Worm (Caenorhabditis elegans) whole organism, L1 larva: ENCODE results near the gene eng-1.
A peak's percentile ranks its signal among the peaks of the same experiment; 100 is the strongest.

Source experiments
- C16A3.4 ChIP-seq: fragments of 150-350 bp; optimal IDR thresholded peaks from 2 replicates; lab custom pipeline; 2014; ENCODE audit warnings: missing biosample characterization, missing genetic modification characterization
- C34B4.2 ChIP-seq: sonication (generic microtip); optimal IDR thresholded peaks from 2 replicates; lab custom pipeline; 2017; ENCODE audit warnings: mild to moderate bottlenecking, missing genetic modification characterization, missing compliant biosample characterization
- F16B12.6 ChIP-seq: fragments of 150-350 bp; optimal IDR thresholded peaks from 2 replicates; lab custom pipeline; 2014; ENCODE audit warnings: missing biosample characterization, missing genetic modification characterization
- aha-1 ChIP-seq: fragments of 150-350 bp; optimal IDR thresholded peaks from 2 replicates; lab custom pipeline; 2014; ENCODE audit warnings: missing biosample characterization, missing genetic modification characterization
- aly-2 ChIP-seq: fragments of 150-350 bp; optimal IDR thresholded peaks from 2 replicates; lab custom pipeline; 2014; ENCODE audit warnings: missing biosample characterization, missing genetic modification characterization
- ceh-63 ChIP-seq: fragments of 200-800 bp; sonication (Bioruptor generic); optimal IDR thresholded peaks from 2 replicates; lab custom pipeline; 2018; ENCODE audit warnings: mild to moderate bottlenecking, missing genetic modification characterization, missing compliant biosample characterization
- ceh-8 ChIP-seq: fragments of 200-800 bp; sonication (Bioruptor generic); optimal IDR thresholded peaks from 2 replicates; lab custom pipeline; 2018; ENCODE audit warnings: mild to moderate bottlenecking, missing genetic modification characterization, moderate library complexity, missing compliant biosample characterization
- ceh-82 ChIP-seq, 3 experiments: fragments of 150-350 bp in 1 of 3; sonication (generic microtip) in 2 of 3; optimal IDR thresholded peaks; 2 replicates each; lab custom pipeline; 2014 to 2017; ENCODE audit warnings: missing biosample characterization in 3 of 3, missing genetic modification characterization in 3 of 3
- ceh-88 ChIP-seq: fragments of 200-800 bp; sonication (Bioruptor generic); IDR thresholded peaks from 2 replicates; pipeline ENCODE4 v1.3.6; 2022; ENCODE audit warnings: missing genetic modification characterization, missing compliant biosample characterization
- dpl-1 ChIP-seq, 3 experiments: fragments of 150-350 bp in 2 of 3; sonication (generic microtip) in 1 of 3; optimal IDR thresholded peaks; 2 replicates each; lab custom pipeline; 2014 to 2017; ENCODE audit warnings: missing biosample characterization in 3 of 3, missing genetic modification characterization in 3 of 3, missing genetic modification reagents in 3 of 3
- efl-1 ChIP-seq, 4 experiments: fragments of 150-350 bp; optimal IDR thresholded peaks in 3 of 4; peaks in 1 of 4; 1 replicate in 1 of 4; 2 replicates in 3 of 4; lab custom pipeline; 2014; ENCODE audit warnings: missing biosample characterization in 2 of 4, missing genetic modification characterization in 2 of 4, missing genetic modification reagents in 2 of 4
- egl-27 ChIP-seq, 2 experiments: fragments of 150-350 bp in 1 of 2; sonication (generic microtip); optimal IDR thresholded peaks; 3 replicates each; lab custom pipeline; 2017 to 2018; ENCODE audit warnings: missing biosample characterization in 2 of 2, missing genetic modification characterization in 2 of 2, missing genetic modification reagents in 2 of 2
- elt-2 ChIP-seq: sonication (generic microtip); optimal IDR thresholded peaks from 2 replicates; lab custom pipeline; 2016; ENCODE audit warnings: missing genetic modification characterization, mild to moderate bottlenecking, inconsistent platforms, missing compliant biosample characterization, missing genetic modification reagents
- elt-3 ChIP-seq, 6 experiments: fragments of 150-350 bp in 1 of 6; sonication (generic microtip); optimal IDR thresholded peaks; 2 replicates each; lab custom pipeline; 2017 to 2018; ENCODE audit warnings: missing biosample characterization in 6 of 6, missing genetic modification characterization in 6 of 6, inconsistent platforms in 1 of 6
- ets-5 ChIP-seq: fragments of 200-800 bp; sonication (Bioruptor generic); IDR thresholded peaks from 2 replicates; pipeline ENCODE4 v1.3.6; 2022; ENCODE audit warnings: missing genetic modification characterization, missing compliant biosample characterization
- fkh-10 ChIP-seq: sonication (generic microtip); optimal IDR thresholded peaks from 2 replicates; lab custom pipeline; 2017; ENCODE audit warnings: missing biosample characterization, missing genetic modification reagents, missing genetic modification characterization
- fkh-4 ChIP-seq: sonication (generic microtip); optimal IDR thresholded peaks from 2 replicates; lab custom pipeline; 2016; ENCODE audit warnings: missing compliant biosample characterization, missing genetic modification characterization, borderline replicate concordance
- fkh-8 ChIP-seq: sonication (generic microtip); optimal IDR thresholded peaks from 2 replicates; lab custom pipeline; 2016; ENCODE audit warnings: mild to moderate bottlenecking, missing genetic modification characterization, missing compliant biosample characterization
- fos-1 ChIP-seq: fragments of 150-350 bp; optimal IDR thresholded peaks from 2 replicates; lab custom pipeline; 2014; ENCODE audit warnings: missing biosample characterization, missing genetic modification characterization
- hlh-17 ChIP-seq: fragments of 200-800 bp; sonication (Bioruptor generic); optimal IDR thresholded peaks from 2 replicates; lab custom pipeline; 2018; ENCODE audit warnings: missing genetic modification characterization, mild to moderate bottlenecking, missing compliant biosample characterization, moderate library complexity, borderline replicate concordance
- hlh-4 ChIP-seq: sonication (generic microtip); optimal IDR thresholded peaks from 2 replicates; lab custom pipeline; 2016; ENCODE audit warnings: mild to moderate bottlenecking, missing genetic modification characterization, missing compliant biosample characterization
- hpl-2 ChIP-seq: fragments of 150-350 bp; optimal IDR thresholded peaks from 2 replicates; lab custom pipeline; 2014; ENCODE audit warnings: missing biosample characterization, missing genetic modification reagents, missing genetic modification characterization
- isw-1 ChIP-seq: fragments of 200-800 bp; sonication (Bioruptor generic); IDR thresholded peaks from 2 replicates; pipeline ENCODE4 v1.3.6; 2022; ENCODE audit warnings: missing genetic modification characterization, missing compliant biosample characterization
- jun-1 ChIP-seq: fragments of 150-350 bp; optimal IDR thresholded peaks from 2 replicates; lab custom pipeline; 2014; ENCODE audit warnings: missing biosample characterization, missing genetic modification reagents, missing genetic modification characterization
- lin-14 ChIP-seq: fragments of 200-800 bp; sonication (Bioruptor generic); optimal IDR thresholded peaks from 2 replicates; lab custom pipeline; 2018; ENCODE audit warnings: mild to moderate bottlenecking, missing genetic modification characterization, moderate library complexity, missing compliant biosample characterization
- lin-15B ChIP-seq: fragments of 150-350 bp; sonication (generic microtip); optimal IDR thresholded peaks from 3 replicates; lab custom pipeline; 2014; ENCODE audit warnings: missing biosample characterization, missing genetic modification characterization
- lin-39 ChIP-seq: fragments of 150-350 bp; optimal IDR thresholded peaks from 2 replicates; lab custom pipeline; 2014; ENCODE audit warnings: missing biosample characterization, missing genetic modification reagents, missing genetic modification characterization
- lsy-2 ChIP-seq, 2 experiments: fragments of 150-350 bp; optimal IDR thresholded peaks; 2 replicates each; lab custom pipeline; 2014; ENCODE audit warnings: missing biosample characterization in 2 of 2, missing genetic modification characterization in 2 of 2
- mab-9 ChIP-seq: fragments of 200-800 bp; sonication (Bioruptor generic); IDR thresholded peaks from 2 replicates; pipeline ENCODE4 v1.3.6; 2022; ENCODE audit warnings: missing genetic modification reagents, missing genetic modification characterization, missing compliant biosample characterization
- mef-2 ChIP-seq: fragments of 150-350 bp; optimal IDR thresholded peaks from 2 replicates; lab custom pipeline; 2014; ENCODE audit warnings: missing biosample characterization, missing genetic modification characterization
- nhr-12 ChIP-seq: sonication (generic microtip); optimal IDR thresholded peaks from 2 replicates; lab custom pipeline; 2017; ENCODE audit warnings: missing biosample characterization, missing genetic modification characterization
- nhr-28 ChIP-seq: fragments of 150-350 bp; optimal IDR thresholded peaks from 2 replicates; lab custom pipeline; 2014; ENCODE audit warnings: missing biosample characterization, missing genetic modification characterization
- nhr-47 ChIP-seq: sonication (generic microtip); optimal IDR thresholded peaks from 2 replicates; lab custom pipeline; 2016; ENCODE audit warnings: mild to moderate bottlenecking, missing genetic modification characterization, moderate library complexity, missing compliant biosample characterization
- nhr-71 ChIP-seq: sonication (generic microtip); optimal IDR thresholded peaks from 2 replicates; lab custom pipeline; 2016; ENCODE audit warnings: mild to moderate bottlenecking, missing genetic modification characterization, moderate library complexity, missing compliant biosample characterization
- nhr-84 ChIP-seq: sonication (generic microtip); optimal IDR thresholded peaks from 2 replicates; lab custom pipeline; 2017; ENCODE audit warnings: missing biosample characterization, missing genetic modification characterization
- nhr-85 ChIP-seq: sonication (generic microtip); peaks from one replicate; lab custom pipeline; 2016; ENCODE audit warnings: missing genetic modification characterization, inconsistent platforms, missing compliant biosample characterization
- nhr-90 ChIP-seq: sonication (generic microtip); optimal IDR thresholded peaks from 2 replicates; lab custom pipeline; 2016; ENCODE audit warnings: mild to moderate bottlenecking, missing genetic modification characterization, missing compliant biosample characterization; ENCODE audit not compliant: poor library complexity
- pqm-1 ChIP-seq: sonication (generic microtip); optimal IDR thresholded peaks from 3 replicates; lab custom pipeline; 2017; ENCODE audit warnings: missing biosample characterization, missing genetic modification characterization
- skn-1 ChIP-seq: fragments of 150-350 bp; optimal IDR thresholded peaks from 2 replicates; lab custom pipeline; 2014; ENCODE audit warnings: missing biosample characterization, missing genetic modification characterization
- snpc-4 ChIP-seq: fragments of 150-350 bp; optimal IDR thresholded peaks from 2 replicates; lab custom pipeline; 2014; ENCODE audit warnings: missing biosample characterization, missing genetic modification characterization
- snu-23 ChIP-seq: sonication (generic microtip); optimal IDR thresholded peaks from 2 replicates; lab custom pipeline; 2016; ENCODE audit warnings: missing genetic modification characterization, missing compliant biosample characterization
- sptf-1 ChIP-seq: fragments of 150-350 bp; optimal IDR thresholded peaks from 2 replicates; lab custom pipeline; 2014; ENCODE audit warnings: missing biosample characterization, missing genetic modification characterization
- sup-37 ChIP-seq: fragments of 200-800 bp; sonication (Bioruptor generic); optimal IDR thresholded peaks from 2 replicates; lab custom pipeline; 2018; ENCODE audit warnings: mild to moderate bottlenecking, missing genetic modification characterization, missing compliant biosample characterization
- swsn-7 ChIP-seq: sonication (generic microtip); optimal IDR thresholded peaks from 2 replicates; lab custom pipeline; 2016; ENCODE audit warnings: missing genetic modification characterization, missing compliant biosample characterization
- tbx-2 ChIP-seq: sonication (generic microtip); optimal IDR thresholded peaks from 2 replicates; lab custom pipeline; 2016; ENCODE audit warnings: missing genetic modification characterization, missing compliant biosample characterization
- unc-30 ChIP-seq: sonication (generic microtip); optimal IDR thresholded peaks from 2 replicates; lab custom pipeline; 2017; ENCODE audit warnings: missing biosample characterization, missing genetic modification characterization
- unc-98 ChIP-seq: fragments of 200-800 bp; sonication (Bioruptor generic); IDR thresholded peaks from 2 replicates; pipeline ENCODE4 v1.3.6; 2022; ENCODE audit warnings: missing genetic modification characterization, missing compliant biosample characterization
- xbp-1 ChIP-seq: sonication (generic microtip); optimal IDR thresholded peaks from 2 replicates; lab custom pipeline; 2016; ENCODE audit warnings: missing genetic modification characterization, missing compliant biosample characterization
- zip-4 ChIP-seq: fragments of 200-800 bp; sonication (Bioruptor generic); optimal IDR thresholded peaks from 2 replicates; lab custom pipeline; 2018; ENCODE audit warnings: mild to moderate bottlenecking, missing genetic modification characterization, moderate library complexity, missing compliant biosample characterization
- ztf-11 ChIP-seq, 2 experiments: sonication (generic microtip); optimal IDR thresholded peaks; 2 replicates each; lab custom pipeline; 2016 to 2017; ENCODE audit warnings: missing genetic modification characterization in 2 of 2, missing biosample characterization in 1 of 2, missing compliant biosample characterization in 1 of 2
- ztf-4 ChIP-seq: fragments of 150-350 bp; optimal IDR thresholded peaks from 2 replicates; lab custom pipeline; 2014; ENCODE audit warnings: missing biosample characterization, missing genetic modification characterization

The eng-1 gene

DNA sequence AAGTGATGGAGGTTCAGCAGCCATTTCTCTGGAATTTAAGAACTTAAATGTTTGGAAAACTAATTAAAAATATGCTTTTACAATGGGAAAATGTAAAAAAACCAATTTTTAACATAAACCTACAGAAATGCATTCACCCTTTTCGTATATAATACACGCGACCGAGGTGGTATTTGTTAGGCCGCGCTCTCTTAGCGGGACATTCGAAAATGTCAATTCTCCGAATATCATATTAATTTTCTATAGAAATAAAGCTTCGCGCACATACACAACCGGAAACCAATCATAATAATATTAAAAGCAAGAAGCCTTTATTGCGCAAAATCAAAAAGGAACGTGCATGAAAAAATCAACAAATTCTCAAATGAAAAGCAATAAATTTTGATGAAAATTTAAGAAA is 15.1 kb downstream of the eng-1 start, which contains the start of gene ddx-23 (continued):
- TF ChIP-seq snu-23 (GFP tag; lab: Kevin White, UChicago) = peak; percentile 38
- TF ChIP-seq zip-4 (GFP tag; lab: Kevin White, UChicago) = no peak
- TF ChIP-seq dpl-1 (GFP tag; optimal IDR thresholded peaks at IDR 0.05; lab: Kevin White, UChicago) = peak; percentile 43 to 78 (median 60)
- TF ChIP-seq unc-30 (tag; lab: Kevin White, UChicago) = no peak
- TF ChIP-seq aly-2 = peak; percentile 70
- TF ChIP-seq egl-27 (tag; optimal IDR thresholded peaks at IDR 0.05; lab: Kevin White, UChicago) = no peak
- TF ChIP-seq ceh-63 (GFP tag; lab: Kevin White, UChicago) = no peak
- no peak for TF ChIP-seq F16B12.6 (tag; lab: Kevin White, UChicago)
- no peak for TF ChIP-seq elt-3 (tag; optimal IDR thresholded peaks at IDR 0.05; lab: Kevin White, UChicago)
- peak in 1 of 2 experiments; percentile 46 for TF ChIP-seq ztf-11 (tag; optimal IDR thresholded peaks at IDR 0.05; lab: Kevin White, UChicago)
- TF ChIP-seq nhr-12 (tag; lab: Kevin White, UChicago) = no peak
- no peak for TF ChIP-seq pqm-1
- TF ChIP-seq hlh-17 (GFP tag; lab: Kevin White, UChicago) = no peak
- no peak for TF ChIP-seq fkh-10 (GFP tag; lab: Kevin White, UChicago)
- TF ChIP-seq ceh-88 (GFP tag; lab: Robert Waterston, UW) = no peak
- no peak for TF ChIP-seq sup-37
- TF ChIP-seq nhr-85 = no peak
- TF ChIP-seq unc-98 (GFP tag; lab: Robert Waterston, UW) = no peak
- TF ChIP-seq jun-1 = no peak
- TF ChIP-seq aha-1 = no peak
- no peak for TF ChIP-seq fkh-4 (tag; lab: Kevin White, UChicago)
- TF ChIP-seq lin-15B (tag; lab: Kevin White, UChicago) = no peak
- no peak for TF ChIP-seq ceh-82 (tag; optimal IDR thresholded peaks at IDR 0.05; lab: Kevin White, UChicago)
- 0 out of 2 replicates have a peak, but pooled peaks have one; percentile 6 for TF ChIP-seq mab-9 (GFP tag; lab: Robert Waterston, UW)
- no peak for TF ChIP-seq isw-1 (GFP tag; lab: Robert Waterston, UW)
- TF ChIP-seq swsn-7 (tag; lab: Kevin White, UChicago) = peak; percentile 12
- TF ChIP-seq tbx-2 (tag; lab: Kevin White, UChicago) = no peak
- TF ChIP-seq lin-14 (GFP tag; lab: Kevin White, UChicago) = no peak
- TF ChIP-seq fkh-8 = no peak
- TF ChIP-seq mef-2 = no peak

DNA sequence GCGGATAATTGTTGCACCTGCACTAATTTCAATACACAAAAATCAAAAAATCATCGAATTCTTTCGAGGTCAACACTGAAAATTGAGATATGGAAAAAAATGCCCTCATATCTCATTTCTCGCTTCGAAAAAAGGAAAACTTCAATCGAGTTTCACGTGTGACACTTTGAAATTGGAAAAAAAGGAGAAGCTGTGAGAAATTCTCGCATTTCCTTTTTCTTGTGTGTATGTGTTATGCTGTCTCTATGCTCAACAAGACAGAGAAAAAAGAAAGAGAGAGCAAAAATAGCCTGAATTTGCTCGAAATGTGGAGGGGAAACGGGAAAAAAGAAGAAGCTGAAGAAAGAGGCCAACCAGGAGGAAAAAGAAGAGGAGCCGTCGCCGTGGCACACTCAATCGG is 21.9 kb downstream of the eng-1 start:
- TF ChIP-seq xbp-1 (tag; lab: Kevin White, UChicago) = no peak
- TF ChIP-seq ztf-4 (tag; lab: Kevin White, UChicago) = no peak
- no peak for TF ChIP-seq ceh-8 (GFP tag; lab: Kevin White, UChicago)
- no peak for TF ChIP-seq snpc-4 (tag; lab: Kevin White, UChicago)
- no peak for TF ChIP-seq sptf-1 (tag; lab: Kevin White, UChicago)
- TF ChIP-seq nhr-71 (tag; lab: Kevin White, UChicago) = peak; percentile 20
- no peak for TF ChIP-seq swsn-7 (tag; lab: Kevin White, UChicago)
- TF ChIP-seq lsy-2 (tag; optimal IDR thresholded peaks at IDR 0.05; lab: Kevin White, UChicago) = peak in 1 of 2 experiments; percentile 5
- TF ChIP-seq dpl-1 (GFP tag; optimal IDR thresholded peaks at IDR 0.05; lab: Kevin White, UChicago) = no peak
- TF ChIP-seq C34B4.2 = no peak
- TF ChIP-seq lin-39 (tag; lab: Kevin White, UChicago) = no peak
- no peak for TF ChIP-seq snu-23 (GFP tag; lab: Kevin White, UChicago)
- no peak for TF ChIP-seq skn-1 (tag; lab: Kevin White, UChicago)
- no peak for TF ChIP-seq nhr-84 (tag; lab: Kevin White, UChicago)
- TF ChIP-seq ceh-88 (GFP tag; lab: Robert Waterston, UW) = no peak
- TF ChIP-seq elt-2 (tag; lab: Kevin White, UChicago) = no peak
- TF ChIP-seq ets-5 (GFP tag; lab: Robert Waterston, UW) = no peak
- peak; percentile 11 for TF ChIP-seq nhr-47 (tag; lab: Kevin White, UChicago)
- no peak for TF ChIP-seq fkh-4 (tag; lab: Kevin White, UChicago)
- TF ChIP-seq hlh-4 (tag; lab: Kevin White, UChicago) = no peak
- TF ChIP-seq fkh-10 (GFP tag; lab: Kevin White, UChicago) = peak; percentile 78
- no peak for TF ChIP-seq nhr-90 (tag; lab: Kevin White, UChicago)
- peak in 1 of 3 experiments; percentile 38 for TF ChIP-seq ceh-82 (tag; optimal IDR thresholded peaks at IDR 0.05; lab: Kevin White, UChicago)
- no peak for TF ChIP-seq hpl-2
- no peak for TF ChIP-seq C16A3.4 (tag; lab: Kevin White, UChicago)
- no peak for TF ChIP-seq fos-1 (tag; lab: Kevin White, UChicago)
- no peak for TF ChIP-seq efl-1 (optimal IDR thresholded peaks at IDR 0.05; lab: Kevin White, UChicago)
- TF ChIP-seq efl-1 (GFP tag; optimal IDR thresholded peaks at IDR 0.05 in 1 of 2; lab: Kevin White, UChicago) = peak in 1 of 2 experiments; percentile 27
- TF ChIP-seq nhr-28 (tag; lab: Kevin White, UChicago) = no peak
- no peak for TF ChIP-seq F16B12.6 (tag; lab: Kevin White, UChicago)
- TF ChIP-seq fkh-8 = no peak
- no peak for TF ChIP-seq tbx-2 (tag; lab: Kevin White, UChicago)
